Worm (Caenorhabditis elegans) whole organism, young adult: ENCODE results near the gene nhr-60.

ENCODE experiments used
- B0261.1 ChIP-seq: sonication (generic microtip); optimal IDR thresholded peaks from 2 replicates; lab custom pipeline; 2016; ENCODE audit warnings: mild to moderate bottlenecking, missing genetic modification characterization, moderate library complexity, missing compliant biosample characterization
- T07F8.4 ChIP-seq: sonication (generic microtip); optimal IDR thresholded peaks from 2 replicates; lab custom pipeline; 2016; ENCODE audit warnings: mild to moderate bottlenecking, missing genetic modification characterization, moderate library complexity, missing compliant biosample characterization
- ZK185.1 ChIP-seq: sonication (generic microtip); optimal IDR thresholded peaks from 2 replicates; lab custom pipeline; 2016; ENCODE audit warnings: mild to moderate bottlenecking, missing genetic modification characterization, missing compliant biosample characterization; ENCODE audit not compliant: poor library complexity, severe bottlenecking
- ekl-4 ChIP-seq: fragments of 200-800 bp; sonication (Bioruptor generic); IDR thresholded peaks from 2 replicates; pipeline ENCODE4 v1.3.6; 2022; ENCODE audit warnings: missing genetic modification reagents, missing genetic modification characterization, missing compliant biosample characterization
- let-526 ChIP-seq: fragments of 200-800 bp; sonication (Bioruptor generic); IDR thresholded peaks from 2 replicates; pipeline ENCODE4 v1.3.6; 2022; ENCODE audit warnings: missing genetic modification reagents, missing genetic modification characterization, missing compliant biosample characterization
- lin-26 ChIP-seq: fragments of 200-800 bp; sonication (Bioruptor generic); IDR thresholded peaks from 2 replicates; pipeline ENCODE4 v1.3.6; 2022; ENCODE audit warnings: missing genetic modification reagents, missing genetic modification characterization, missing compliant biosample characterization
- snpc-4 ChIP-seq, 5 experiments: fragments of 150-350 bp in 1 of 5; sonication (generic microtip) in 4 of 5; optimal IDR thresholded peaks; 2 replicates each; lab custom pipeline; 2014 to 2018; ENCODE audit warnings: missing genetic modification characterization in 5 of 5, missing biosample characterization in 3 of 5, antibody characterized with exemption in 2 of 5, mild to moderate bottlenecking in 2 of 5, missing compliant biosample characterization in 2 of 5, missing genotype in 2 of 5, moderate library complexity in 2 of 5, missing genetic modification reagents in 1 of 5
- ztf-18 ChIP-seq: sonication (generic microtip); optimal IDR thresholded peaks from 2 replicates; lab custom pipeline; 2016; ENCODE audit warnings: missing genotype, mild to moderate bottlenecking, missing genetic modification characterization, missing compliant biosample characterization

- TF ChIP-seq let-526 (GFP tag; lab: Robert Waterston, UW) (no peak), T07F8.4 (no peak), lin-26 (GFP tag; lab: Robert Waterston, UW) (no peak), ZK185.1 (tag; lab: Kevin White, UChicago) (no peak), snpc-4 (GFP tag; optimal IDR thresholded peaks at IDR 0.05; lab: Kevin White, UChicago) (no peak), snpc-4 (tag; optimal IDR thresholded peaks at IDR 0.05; lab: Kevin White, UChicago) (no peak), ekl-4 (GFP tag; lab: Robert Waterston, UW) (no peak), ztf-18 (tag; lab: Kevin White, UChicago) (no peak), B0261.1 (tag; lab: Kevin White, UChicago) (no peak)
These were observed 6.2 kb upstream of the nhr-60 start, which contains the start of the genes nhr-285 and irld-52 for ce11 chrV:15779128-15779729.
